Fruit fly (Drosophila melanogaster): Measurements from ENCODE around the gene tth.

DNA sequence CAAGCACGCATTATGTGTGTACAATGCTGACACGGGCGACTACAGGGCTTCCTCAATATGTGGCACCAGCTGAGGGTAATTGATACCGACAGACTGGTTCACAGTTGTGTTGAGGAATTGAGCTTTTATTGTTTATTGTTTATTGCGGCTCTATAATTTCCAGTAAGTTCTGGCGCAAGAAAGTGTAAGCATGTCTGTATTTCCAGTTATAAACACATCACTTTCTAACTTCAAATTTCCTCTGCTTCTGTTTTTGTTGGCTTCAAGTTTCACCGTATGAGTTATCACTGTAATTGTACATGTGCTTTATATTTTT, 10.2 kb upstream of the tth start:
- no peak for TF ChIP-seq psq (optimal IDR thresholded peaks at IDR 0.05)
- no peak for TF ChIP-seq usp (GFP tag; optimal IDR thresholded peaks at IDR 0.05)
- no peak for TF ChIP-seq Dll (optimal IDR thresholded peaks at IDR 0.05)
- no peak for TF ChIP-seq pan (optimal IDR thresholded peaks at IDR 0.05)

All from whole organism.